Fruit fly (Drosophila melanogaster) whole organism, embryonic: ENCODE measurements around the gene Naa80.

Source experiments
- ATbp ChIP-seq: fragments of 200-800 bp; sonication (Bioruptor generic); optimal IDR thresholded peaks from 2 replicates; lab custom pipeline; 2017; ENCODE audit warnings: missing biosample characterization, mild to moderate bottlenecking, missing genetic modification characterization, missing genetic modification reagents
- Abd-B ChIP-seq: fragments of 200-800 bp; sonication (Bioruptor generic); optimal IDR thresholded peaks from 2 replicates; lab custom pipeline; 2018; ENCODE audit warnings: missing biosample characterization, mild to moderate bottlenecking, missing genetic modification characterization, moderate library complexity
- Aef1 ChIP-seq: fragments of 200-800 bp; sonication (Bioruptor generic); IDR thresholded peaks from 3 replicates; pipeline ENCODE4 v1.3.6; 2022; ENCODE audit warnings: missing biosample characterization, missing genetic modification characterization
- Awh ChIP-seq: fragments of 200-800 bp; sonication (Bioruptor generic); IDR thresholded peaks from 2 replicates; pipeline ENCODE4, ENCODE4 v1.3.6; 2022; ENCODE audit warnings: missing biosample characterization, missing genetic modification characterization
- CG10209 ChIP-seq: fragments of 200-800 bp; sonication (Bioruptor generic); optimal IDR thresholded peaks from 3 replicates; lab custom pipeline; 2017; ENCODE audit warnings: missing biosample characterization, mild to moderate bottlenecking, missing genetic modification characterization, missing genetic modification reagents
- CG10565 ChIP-seq: fragments of 200-800 bp; sonication (Bioruptor generic); optimal IDR thresholded peaks from 3 replicates; lab custom pipeline; 2016; ENCODE audit warnings: missing biosample characterization, mild to moderate bottlenecking, missing genetic modification characterization
- CG11504 ChIP-seq: fragments of 200-800 bp; sonication (Bioruptor generic); optimal IDR thresholded peaks from 3 replicates; lab custom pipeline; 2019; ENCODE audit warnings: missing biosample characterization, mild to moderate bottlenecking, missing genetic modification characterization, moderate library complexity
- CG13287 ChIP-seq: fragments of 200-800 bp; sonication (Bioruptor generic); IDR thresholded peaks from 2 replicates; pipeline ENCODE4 v1.3.6; 2022; ENCODE audit warnings: missing biosample characterization, missing genetic modification characterization; ENCODE audit not compliant: partially characterized antibody
- CG15073 ChIP-seq: fragments of 200-800 bp; sonication (Bioruptor generic); optimal IDR thresholded peaks from 2 replicates; lab custom pipeline; 2016; ENCODE audit warnings: missing biosample characterization, missing genetic modification characterization
- CG1647 ChIP-seq: fragments of 200-800 bp; sonication (Bioruptor generic); optimal IDR thresholded peaks from 3 replicates; lab custom pipeline; 2016; ENCODE audit warnings: missing biosample characterization, missing genetic modification characterization
- CG2129 ChIP-seq: fragments of 200-800 bp; sonication (Bioruptor generic); IDR thresholded peaks from 2 replicates; pipeline ENCODE4 v1.3.6; 2022; ENCODE audit warnings: missing biosample characterization, missing genetic modification characterization; ENCODE audit not compliant: partially characterized antibody
- CG31441 ChIP-seq: fragments of 200-800 bp; sonication (Bioruptor generic); IDR thresholded peaks from 2 replicates; pipeline ENCODE4 v1.3.6; 2022; ENCODE audit warnings: missing biosample characterization, missing genetic modification characterization
- CG42726 ChIP-seq: fragments of 200-800 bp; sonication (Bioruptor generic); IDR thresholded peaks from 2 replicates; pipeline ENCODE4 v1.3.6; 2022; ENCODE audit warnings: missing biosample characterization, missing genetic modification characterization; ENCODE audit not compliant: partially characterized antibody
- CG4404 ChIP-seq: fragments of 200-800 bp; sonication (Bioruptor generic); IDR thresholded peaks from 2 replicates; pipeline ENCODE4 v1.3.6; 2022; ENCODE audit warnings: missing biosample characterization, missing genetic modification characterization
- CG4424 ChIP-seq: fragments of 200-800 bp; sonication (Bioruptor generic); optimal IDR thresholded peaks from 3 replicates; lab custom pipeline; 2016; ENCODE audit warnings: missing biosample characterization, missing genetic modification characterization
- CG5180 ChIP-seq: fragments of 200-800 bp; sonication (Bioruptor generic); optimal IDR thresholded peaks from 3 replicates; lab custom pipeline; 2017; ENCODE audit warnings: missing biosample characterization, missing genetic modification characterization, mild to moderate bottlenecking, moderate library complexity, missing genetic modification reagents
- CG6765 ChIP-seq: fragments of 200-800 bp; sonication (Bioruptor generic); optimal IDR thresholded peaks from 3 replicates; lab custom pipeline; 2017; ENCODE audit warnings: missing biosample characterization, mild to moderate bottlenecking, missing genetic modification characterization
- CG7745 ChIP-seq: fragments of 200-800 bp; sonication (Bioruptor generic); optimal IDR thresholded peaks from 2 replicates; lab custom pipeline; 2018; ENCODE audit warnings: missing biosample characterization, mild to moderate bottlenecking, missing genetic modification characterization, moderate library complexity
- CG7963 ChIP-seq: fragments of 200-800 bp; sonication (Bioruptor generic); IDR thresholded peaks from 3 replicates; pipeline ENCODE4 v1.3.6; 2022; ENCODE audit warnings: missing biosample characterization, missing genetic modification characterization; ENCODE audit not compliant: partially characterized antibody
- CG8924 ChIP-seq: fragments of 200-800 bp; optimal IDR thresholded peaks from 3 replicates; lab custom pipeline; 2019; ENCODE audit warnings: missing biosample characterization, mild to moderate bottlenecking, missing genetic modification characterization, moderate library complexity
- D ChIP-seq, 2 experiments: fragments of 200-800 bp in 1 of 2; fragments of >200 bp in 1 of 2; sonication (Bioruptor generic) in 1 of 2; optimal IDR thresholded peaks; 2 replicates in 1 of 2; 3 replicates in 1 of 2; lab custom pipeline; 2017; ENCODE audit warnings: mild to moderate bottlenecking in 1 of 2, missing biosample characterization in 1 of 2, missing genetic modification characterization in 1 of 2, missing genetic modification reagents in 1 of 2
- Deaf1 ChIP-seq: fragments of 200-800 bp; optimal IDR thresholded peaks from 3 replicates; lab custom pipeline; 2019; ENCODE audit warnings: missing biosample characterization, mild to moderate bottlenecking, missing genetic modification characterization, moderate library complexity
- Drgx ChIP-seq: fragments of 200-800 bp; sonication (Bioruptor generic); IDR thresholded peaks from 2 replicates; pipeline ENCODE4 v1.3.6; 2022; ENCODE audit warnings: missing biosample characterization, missing genetic modification characterization
- Eip74EF ChIP-seq, 2 experiments: fragments of 200-800 bp in 1 of 2; fragments of >200 bp in 1 of 2; sonication (Bioruptor generic) in 1 of 2; optimal IDR thresholded peaks; 2 replicates each; lab custom pipeline; 2017 to 2019; ENCODE audit warnings: missing biosample characterization in 2 of 2, missing genetic modification characterization in 2 of 2, mild to moderate bottlenecking in 1 of 2, moderate library complexity in 1 of 2
- HLH4C ChIP-seq: fragments of 200-800 bp; sonication (Bioruptor generic); IDR thresholded peaks from 3 replicates; pipeline ENCODE4 v1.3.6; 2022; ENCODE audit warnings: missing biosample characterization, missing genetic modification characterization; ENCODE audit not compliant: partially characterized antibody
- Hmx ChIP-seq: fragments of 200-800 bp; sonication (Bioruptor generic); optimal IDR thresholded peaks from 2 replicates; lab custom pipeline; 2016; ENCODE audit warnings: missing biosample characterization, missing genetic modification characterization
- Hr39 ChIP-seq: fragments of >200 bp; optimal IDR thresholded peaks from 2 replicates; lab custom pipeline; 2017
- Jarid2 ChIP-seq: fragments of 200-800 bp; sonication (Bioruptor generic); optimal IDR thresholded peaks from 3 replicates; lab custom pipeline; 2017; ENCODE audit warnings: mild to moderate bottlenecking, missing biosample characterization, missing genetic modification reagents, missing genetic modification characterization
- Lim3 ChIP-seq: fragments of 200-800 bp; sonication (Bioruptor generic); IDR thresholded peaks from 2 replicates; pipeline ENCODE4 v1.3.6; 2022; ENCODE audit warnings: missing biosample characterization, missing genetic modification characterization
- Myb ChIP-seq: fragments of 200-800 bp; sonication (Bioruptor generic); optimal IDR thresholded peaks from 2 replicates; lab custom pipeline; 2016; ENCODE audit warnings: missing biosample characterization, missing genetic modification characterization
- Scr ChIP-seq: fragments of 200-800 bp; sonication (Bioruptor generic); IDR thresholded peaks from 2 replicates; pipeline ENCODE4 v1.3.6; 2022; ENCODE audit warnings: missing biosample characterization, missing genetic modification characterization; ENCODE audit not compliant: partially characterized antibody
- Sin3A ChIP-seq: fragments of >200 bp; optimal IDR thresholded peaks from 2 replicates; lab custom pipeline; 2018
- ab ChIP-seq: fragments of 200-800 bp; sonication (Bioruptor generic); optimal IDR thresholded peaks from 2 replicates; lab custom pipeline; 2016; ENCODE audit warnings: missing biosample characterization, missing genetic modification characterization
- chn ChIP-seq: fragments of 200-800 bp; sonication (Bioruptor generic); optimal IDR thresholded peaks from 2 replicates; lab custom pipeline; 2016; ENCODE audit warnings: missing biosample characterization, missing genetic modification characterization
- corto ChIP-seq: fragments of 200-800 bp; sonication (Bioruptor generic); optimal IDR thresholded peaks from 2 replicates; lab custom pipeline; 2016; ENCODE audit warnings: missing biosample characterization, mild to moderate bottlenecking, missing genetic modification characterization, moderate library complexity
- cwo ChIP-seq: fragments of 200-800 bp; sonication (Bioruptor generic); optimal IDR thresholded peaks from 3 replicates; lab custom pipeline; 2017; ENCODE audit warnings: missing biosample characterization, missing genetic modification characterization, mild to moderate bottlenecking, moderate library complexity, missing genetic modification reagents
- dysf ChIP-seq: fragments of 200-800 bp; sonication (Bioruptor generic); IDR thresholded peaks from 3 replicates; pipeline ENCODE4 v1.3.6; 2022; ENCODE audit warnings: missing biosample characterization, missing genetic modification characterization
- fd96Cb ChIP-seq: fragments of 200-800 bp; sonication (Bioruptor generic); optimal IDR thresholded peaks from 2 replicates; lab custom pipeline; 2018; ENCODE audit warnings: missing biosample characterization, mild to moderate bottlenecking, missing genetic modification characterization, moderate library complexity
- gce ChIP-seq: fragments of 200-800 bp; sonication (Bioruptor generic); IDR thresholded peaks from 3 replicates; pipeline ENCODE4 v1.3.6; 2022; ENCODE audit warnings: missing biosample characterization, missing genetic modification characterization
- gt ChIP-seq: fragments of 200-800 bp; sonication (Bioruptor generic); IDR thresholded peaks from 2 replicates; pipeline ENCODE4 v1.3.6; 2022; ENCODE audit warnings: missing biosample characterization, missing genetic modification characterization
- ham ChIP-seq: fragments of 200-800 bp; sonication (Bioruptor generic); IDR thresholded peaks from 2 replicates; pipeline ENCODE4 v1.3.6; 2022; ENCODE audit warnings: missing biosample characterization, missing genetic modification characterization
- her ChIP-seq: fragments of 200-800 bp; sonication (Bioruptor generic); optimal IDR thresholded peaks from 2 replicates; lab custom pipeline; 2016; ENCODE audit warnings: missing biosample characterization, missing genetic modification characterization
- insv ChIP-seq, 2 experiments: fragments of 200-800 bp; sonication (Bioruptor generic); optimal IDR thresholded peaks; 3 replicates each; lab custom pipeline; 2016 to 2018; ENCODE audit warnings: missing biosample characterization in 2 of 2, missing genetic modification characterization in 2 of 2
- lab ChIP-seq: fragments of 200-800 bp; sonication (Bioruptor generic); optimal IDR thresholded peaks from 3 replicates; lab custom pipeline; 2017; ENCODE audit warnings: missing biosample characterization, missing genetic modification characterization, mild to moderate bottlenecking, moderate library complexity, missing genetic modification reagents
- lilli ChIP-seq: fragments of 200-800 bp; sonication (Bioruptor generic); optimal IDR thresholded peaks from 3 replicates; lab custom pipeline; 2016; ENCODE audit warnings: missing biosample characterization, missing genetic modification characterization
- sens-2 ChIP-seq: fragments of 200-800 bp; sonication (Bioruptor generic); IDR thresholded peaks from 2 replicates; pipeline ENCODE4 v1.3.6; 2022; ENCODE audit warnings: missing biosample characterization, missing genetic modification characterization
- toy ChIP-seq: fragments of 200-800 bp; sonication (Bioruptor generic); IDR thresholded peaks from 2 replicates; pipeline ENCODE4 v1.3.6; 2022; ENCODE audit warnings: missing biosample characterization, missing genetic modification characterization
- vnd ChIP-seq: fragments of 200-800 bp; sonication (Bioruptor generic); IDR thresholded peaks from 3 replicates; pipeline ENCODE4 v1.3.6; 2022; ENCODE audit warnings: missing biosample characterization, missing genetic modification characterization; ENCODE audit not compliant: partially characterized antibody

Gene Naa80

dm6 chr3R:9800644-9801330, 33.2 kb downstream of the Naa80 start, which contains the start of the genes CG9467 and CG8526 (continued):
- peak; percentile 61; the same call in 1 of the 3 replicates for TF ChIP-seq dysf
- peak; percentile 23 for TF ChIP-seq CG1647
- TF ChIP-seq CG2129 (GFP tag; lab: Robert Waterston, UW), result peak; percentile 66
- peak; percentile 87 for TF ChIP-seq Abd-B (GFP tag; lab: Kevin White, UChicago)
- no peak for TF ChIP-seq CG7745 (tag; lab: Kevin White, UChicago)
- TF ChIP-seq CG13287, result peak; percentile 84
- TF ChIP-seq cwo (GFP tag; lab: Kevin White, UChicago), result no peak
- peak; percentile 36 for TF ChIP-seq fd96Cb (tag; lab: Kevin White, UChicago)
- TF ChIP-seq CG5180 (GFP tag; lab: Kevin White, UChicago), result no peak
- peak; percentile 76 for TF ChIP-seq CG4424 (GFP tag; lab: Kevin White, UChicago)
- TF ChIP-seq insv (GFP tag; optimal IDR thresholded peaks at IDR 0.05; lab: Kevin White, UChicago), result peak in 1 of 2 experiments; percentile 37
- no peak for TF ChIP-seq CG11504
- TF ChIP-seq CG10209 (GFP tag; lab: Kevin White, UChicago), result peak; percentile 43
- TF ChIP-seq ATbp (GFP tag; lab: Kevin White, UChicago), result no peak
- peak; percentile 90 for TF ChIP-seq Scr (GFP tag; lab: Robert Waterston, UW)
- TF ChIP-seq chn (GFP tag; lab: Kevin White, UChicago), result peak; percentile 44
- TF ChIP-seq Hr39 (lab: Kevin White, UChicago), result no peak
- no peak for TF ChIP-seq her
- no peak for TF ChIP-seq Hmx
- peak; percentile 77 for TF ChIP-seq CG8924 (tag; lab: Kevin White, UChicago)
- TF ChIP-seq Sin3A (lab: Kevin White, UChicago), result peak; percentile 59
- TF ChIP-seq D (optimal IDR thresholded peaks at IDR 0.05; lab: Kevin White, UChicago), result no peak
- no peak for TF ChIP-seq D (GFP tag; optimal IDR thresholded peaks at IDR 0.05; lab: Kevin White, UChicago)
- peak; percentile 49; the same call in 2 of the 3 replicates for TF ChIP-seq CG7963 (GFP tag; lab: Robert Waterston, UW)
- peak; percentile 2 for TF ChIP-seq CG6765 (GFP tag; lab: Kevin White, UChicago)
- no peak for TF ChIP-seq CG10565 (GFP tag; lab: Kevin White, UChicago)
- peak; percentile 84 for TF ChIP-seq Myb (GFP tag; lab: Kevin White, UChicago)
- no peak for TF ChIP-seq Awh (GFP tag; lab: Robert Waterston, UW)
- no peak for TF ChIP-seq Drgx (GFP tag; lab: Robert Waterston, UW)
- TF ChIP-seq CG15073 (GFP tag; lab: Kevin White, UChicago), result peak; percentile 54
- peak; percentile 75 for TF ChIP-seq lilli (GFP tag; lab: Kevin White, UChicago)
- peak; percentile 73 for TF ChIP-seq vnd (GFP tag; lab: Robert Waterston, UW)
- TF ChIP-seq Jarid2 (GFP tag; lab: Kevin White, UChicago), result no peak
- peak; percentile 71 for TF ChIP-seq HLH4C (GFP tag; lab: Robert Waterston, UW)
- TF ChIP-seq CG42726, result 0 out of 2 replicates have a peak, but pooled peaks have one; percentile 10
- TF ChIP-seq ham (GFP tag; lab: Robert Waterston, UW), result no peak
- no peak for TF ChIP-seq toy (GFP tag; lab: Robert Waterston, UW)
- TF ChIP-seq sens-2 (GFP tag; lab: Robert Waterston, UW), result 0 out of 2 replicates have a peak, but pooled peaks have one; percentile 9
- no peak for TF ChIP-seq ab (GFP tag; lab: Kevin White, UChicago)
- TF ChIP-seq Deaf1 (tag; lab: Kevin White, UChicago), result no peak
- no peak for TF ChIP-seq gce (GFP tag; lab: Robert Waterston, UW)
- TF ChIP-seq Aef1, result peak; percentile 69
- no peak for TF ChIP-seq Eip74EF (GFP tag; optimal IDR thresholded peaks at IDR 0.05; lab: Kevin White, UChicago)
- TF ChIP-seq corto (GFP tag; lab: Kevin White, UChicago), result no peak
- TF ChIP-seq CG31441, result peak; percentile 97
- peak; percentile 68 for TF ChIP-seq CG4404
- no peak for TF ChIP-seq gt
- TF ChIP-seq Lim3, result no peak
- no peak for TF ChIP-seq lab (GFP tag; lab: Kevin White, UChicago)
